Worm (Caenorhabditis elegans) whole organism, young adult: ENCODE measurements around the gene clec-37.

Experiments used
- F37B4.10 ChIP-seq: fragments of 200-800 bp; sonication (Bioruptor generic); IDR thresholded peaks from 2 replicates; pipeline ENCODE4 v1.3.6; 2022; ENCODE audit warnings: missing genetic modification characterization, missing compliant biosample characterization
- Y53G8AR.9 ChIP-seq: fragments of 200-800 bp; sonication (Bioruptor generic); conservative IDR thresholded peaks from 2 replicates; pipeline ENCODE4 v1.3.6; 2022; ENCODE audit warnings: missing genetic modification reagents, missing genetic modification characterization, missing compliant biosample characterization
- ama-1 ChIP-seq, 3 experiments: fragments of 150-350 bp in 1 of 3; sonication (generic microtip) in 2 of 3; optimal IDR thresholded peaks; 2 replicates each; lab custom pipeline; 2014 to 2018; ENCODE audit warnings: missing biosample characterization in 2 of 3, missing genetic modification characterization in 2 of 3, missing genetic modification reagents in 2 of 3
- dpff-1 ChIP-seq: sonication (generic microtip); optimal IDR thresholded peaks from 2 replicates; lab custom pipeline; 2017; ENCODE audit warnings: mild to moderate bottlenecking, missing genetic modification characterization, missing compliant biosample characterization
- dpl-1 ChIP-seq: fragments of 150-350 bp; optimal IDR thresholded peaks from 2 replicates; lab custom pipeline; 2014; ENCODE audit warnings: missing biosample characterization, missing genetic modification reagents, missing genetic modification characterization
- nhr-90 ChIP-seq: sonication (generic microtip); optimal IDR thresholded peaks from 2 replicates; lab custom pipeline; 2016; ENCODE audit warnings: missing genotype, mild to moderate bottlenecking, missing genetic modification characterization, missing compliant biosample characterization
- unc-62 ChIP-seq: fragments of 150-350 bp; optimal IDR thresholded peaks from 2 replicates; lab custom pipeline; 2014; ENCODE audit warnings: missing biosample characterization, missing genetic modification reagents, missing genetic modification characterization
- ztf-28 ChIP-seq: fragments of 200-800 bp; sonication (Bioruptor generic); IDR thresholded peaks from 2 replicates; pipeline ENCODE4 v1.3.6; 2022; ENCODE audit warnings: missing genetic modification reagents, missing genetic modification characterization, missing compliant biosample characterization

DNA sequence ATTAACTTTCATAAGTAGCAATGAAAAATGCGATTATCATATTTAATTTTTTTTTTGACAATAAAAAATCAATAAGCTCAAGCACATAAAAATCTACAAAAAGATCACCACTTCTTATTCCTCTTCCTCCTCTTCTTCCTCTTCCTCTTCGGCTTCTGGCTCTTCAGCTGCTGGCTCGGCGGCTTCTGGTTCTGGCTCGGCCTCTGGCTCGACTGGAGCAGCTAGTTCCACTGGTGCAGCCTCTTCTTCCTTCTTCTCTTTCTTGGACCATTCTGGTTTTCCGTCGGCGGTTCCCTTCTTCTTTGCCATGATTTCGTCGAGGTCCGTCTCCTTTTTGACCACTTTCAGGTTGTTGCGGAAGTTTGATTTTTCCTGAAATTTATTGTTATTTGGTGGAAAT lies 18.2 kb downstream of the clec-37 start:
- TF ChIP-seq nhr-90 (no peak), dpff-1 (tag; lab: Kevin White, UChicago) (no peak), ztf-28 (GFP tag; lab: Robert Waterston, UW) (no peak), unc-62 (GFP tag; lab: Kevin White, UChicago) (no peak), ama-1 (optimal IDR thresholded peaks at IDR 0.05; lab: Kevin White, UChicago) (no peak), ama-1 (GFP tag; optimal IDR thresholded peaks at IDR 0.05; lab: Kevin White, UChicago) (no peak), Y53G8AR.9 (no peak), dpl-1 (no peak), F37B4.10 (no peak)
